Fruit fly (Drosophila melanogaster): ENCODE data around the gene IKKepsilon.
A peak's percentile ranks its signal among the peaks of the same experiment; 100 is the strongest.

Gene IKKepsilon

dm6 chr2L:20656110-20656509 lies 19.7 kb upstream of the IKKepsilon start, which contains the start of the genes brun and CG2614 (continued):
- TF ChIP-seq CG6792 (GFP tag; optimal IDR thresholded peaks at IDR 0.05), result no peak
- TF ChIP-seq vri (GFP tag; optimal IDR thresholded peaks at IDR 0.05), result no peak
- no peak for TF ChIP-seq CG8632 (GFP tag; optimal IDR thresholded peaks at IDR 0.05)
- TF ChIP-seq Met (GFP tag; optimal IDR thresholded peaks at IDR 0.05), result no peak
- TF ChIP-seq OdsH (GFP tag; optimal IDR thresholded peaks at IDR 0.05), result no peak
- no peak for TF ChIP-seq CG10669 (GFP tag; optimal IDR thresholded peaks at IDR 0.05)
- no peak for TF ChIP-seq Hr4 (GFP tag; optimal IDR thresholded peaks at IDR 0.05)

- TF ChIP-seq CG6163 (GFP tag; IDR thresholded peaks at IDR 0.05) (0 out of 3 replicates have a peak, but pooled peaks have one; percentile 59), ss (GFP tag; optimal IDR thresholded peaks at IDR 0.05) (no peak), CG15336 (GFP tag; IDR thresholded peaks at IDR 0.05) (peak; percentile 39; the same call in 1 of the 2 replicates)
These were observed 14.8 kb upstream of the IKKepsilon start for dm6 chr2L:20661071-20661470.

dm6 chr2L:20664428-20664827 lies 11.4 kb upstream of the IKKepsilon start:
- TF ChIP-seq svp (GFP tag) (peak; percentile 90), Blimp-1 (GFP tag; optimal IDR thresholded peaks at IDR 0.05) (no peak)

dm6 chr2L:20671212-20671611 lies 4.6 kb upstream of the IKKepsilon start:
- TF ChIP-seq CG6276 (GFP tag; optimal IDR thresholded peaks at IDR 0.05) (peak; percentile 25), Ets96B (tag; optimal IDR thresholded peaks at IDR 0.05) (no peak), CG8119 (GFP tag; IDR thresholded peaks at IDR 0.05) (peak; percentile 26; the same call in 1 of the 3 replicates), eg (GFP tag; IDR thresholded peaks at IDR 0.05) (0 out of 3 replicates have a peak, but pooled peaks have one; percentile 26)

dm6 chr2L:20673737-20674461 lies 1.9 kb upstream of the IKKepsilon start:
- TF ChIP-seq Smox (GFP tag; optimal IDR thresholded peaks at IDR 0.05) (no peak), CG15336 (GFP tag; IDR thresholded peaks at IDR 0.05) (no peak), dsx (GFP tag; optimal IDR thresholded peaks at IDR 0.05; ENCODE audit: poor library complexity, severe bottlenecking) (no peak), CG6163 (GFP tag; IDR thresholded peaks at IDR 0.05) (no peak), net (GFP tag; optimal IDR thresholded peaks at IDR 0.05) (no peak), CG4318 (GFP tag; optimal IDR thresholded peaks at IDR 0.05) (no peak), CG3032 (tag; optimal IDR thresholded peaks at IDR 0.05) (no peak), fd59A (GFP tag; optimal IDR thresholded peaks at IDR 0.05) (no peak), CG32006 (GFP tag; optimal IDR thresholded peaks at IDR 0.05) (peak; percentile 16), CG7368 (GFP tag; optimal IDR thresholded peaks at IDR 0.05) (no peak), CG6276 (GFP tag; optimal IDR thresholded peaks at IDR 0.05) (no peak), Hr39 (GFP tag; optimal IDR thresholded peaks at IDR 0.05) (no peak), CG9139 (GFP tag; optimal IDR thresholded peaks at IDR 0.05) (no peak), vri (GFP tag; optimal IDR thresholded peaks at IDR 0.05) (no peak), CG1621 (tag; optimal IDR thresholded peaks at IDR 0.05) (no peak), Eip93F (GFP tag; optimal IDR thresholded peaks at IDR 0.05) (no peak), cyc (GFP tag; optimal IDR thresholded peaks at IDR 0.05) (no peak), CG6854 (GFP tag; optimal IDR thresholded peaks at IDR 0.05) (no peak), CG8632 (GFP tag; optimal IDR thresholded peaks at IDR 0.05) (no peak), eg (GFP tag; IDR thresholded peaks at IDR 0.05) (0 out of 3 replicates have a peak, but pooled peaks have one; percentile 22), CG11902 (GFP tag; optimal IDR thresholded peaks at IDR 0.05) (no peak), CG10631 (GFP tag; optimal IDR thresholded peaks at IDR 0.05) (no peak), topi (GFP tag; optimal IDR thresholded peaks at IDR 0.05) (no peak), lz (GFP tag; optimal IDR thresholded peaks at IDR 0.05) (no peak), Sox15 (GFP tag; optimal IDR thresholded peaks at IDR 0.05) (no peak), svp (GFP tag) (peak; percentile 37), CG16779 (tag; optimal IDR thresholded peaks at IDR 0.05) (peak; percentile 70), Eip78C (GFP tag) (peak; percentile 18), Hr38 (GFP tag; optimal IDR thresholded peaks at IDR 0.05) (no peak), CG6792 (GFP tag; optimal IDR thresholded peaks at IDR 0.05) (no peak), Eip75B (GFP tag; optimal IDR thresholded peaks at IDR 0.05) (no peak), CG31627 (GFP tag; optimal IDR thresholded peaks at IDR 0.05) (no peak), Sox14 (GFP tag; optimal IDR thresholded peaks at IDR 0.05) (no peak)

Data from whole organism, prepupa.